Fruit fly (Drosophila melanogaster): ENCODE results near the gene Osi23.

Osi23 gene

DNA sequence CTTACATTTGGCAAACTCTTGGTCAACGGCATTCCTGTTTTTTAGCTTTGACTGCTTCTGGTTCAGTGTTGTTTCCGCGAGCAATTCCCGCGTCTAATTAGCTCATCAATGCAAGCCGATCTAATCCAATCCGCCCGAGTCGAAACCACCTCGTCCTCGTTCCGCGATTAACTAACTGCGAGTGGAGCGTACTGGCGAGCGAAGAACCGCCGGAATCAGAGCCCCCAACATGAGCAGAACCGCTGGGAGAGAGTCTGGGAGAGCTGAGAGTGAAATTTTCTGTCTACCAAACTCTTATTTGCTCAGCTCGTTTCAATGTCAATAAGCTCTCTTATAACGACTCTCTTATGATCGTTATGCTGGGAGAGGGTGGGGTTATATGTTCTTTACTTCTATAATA, 5.4 kb upstream of the Osi23 start (continued):
- TF ChIP-seq Hr51 (GFP tag; optimal IDR thresholded peaks at IDR 0.05), result peak in 1 of 2 experiments; percentile 76
- TF ChIP-seq CG11696 (GFP tag; IDR thresholded peaks at IDR 0.05), result peak; percentile 82
- TF ChIP-seq pfk (GFP tag; optimal IDR thresholded peaks at IDR 0.05), result peak; percentile 56
- peak; percentile 78 for TF ChIP-seq gsb-n (tag; optimal IDR thresholded peaks at IDR 0.05)
- peak; percentile 31 for TF ChIP-seq CG13287 (GFP tag; IDR thresholded peaks at IDR 0.05; ENCODE audit: partially characterized antibody)
- no peak for TF ChIP-seq tll (GFP tag; optimal IDR thresholded peaks at IDR 0.05)
- no peak for TF ChIP-seq Scr (GFP tag; IDR thresholded peaks at IDR 0.05; ENCODE audit: partially characterized antibody)
- TF ChIP-seq CG31365 (tag; optimal IDR thresholded peaks at IDR 0.05), result peak; percentile 61
- TF ChIP-seq NK7.1 (GFP tag; optimal IDR thresholded peaks at IDR 0.05), result no peak
- peak; percentile 11 for TF ChIP-seq grau (tag; optimal IDR thresholded peaks at IDR 0.05)
- TF ChIP-seq CG13296 (GFP tag; optimal IDR thresholded peaks at IDR 0.05), result peak; percentile 79
- peak; percentile 67 for TF ChIP-seq Deaf1 (tag; optimal IDR thresholded peaks at IDR 0.05)
- TF ChIP-seq lbe (GFP tag; optimal IDR thresholded peaks at IDR 0.05), result peak; percentile 94
- peak; percentile 75 for TF ChIP-seq CG6765 (GFP tag; optimal IDR thresholded peaks at IDR 0.05)
- peak; percentile 83 for TF ChIP-seq CG6854 (GFP tag; optimal IDR thresholded peaks at IDR 0.05)
- 0 out of 3 replicates have a peak, but pooled peaks have one; percentile 26 for TF ChIP-seq otp (GFP tag; IDR thresholded peaks at IDR 0.05)
- TF ChIP-seq Gug (GFP tag; IDR thresholded peaks at IDR 0.05), result peak; percentile 21; the same call in 1 of the 4 replicates
- TF ChIP-seq CG2712 (tag; optimal IDR thresholded peaks at IDR 0.05), result peak; percentile 35
- TF ChIP-seq Dad (GFP tag; optimal IDR thresholded peaks at IDR 0.05), result peak; percentile 54
- TF ChIP-seq Bdp1 (GFP tag; optimal IDR thresholded peaks at IDR 0.05), result peak; percentile 81
- TF ChIP-seq CG15011 (GFP tag; optimal IDR thresholded peaks at IDR 0.05), result peak; percentile 73
- TF ChIP-seq CG1792 (GFP tag; optimal IDR thresholded peaks at IDR 0.05), result peak; percentile 90
- TF ChIP-seq CG18011 (GFP tag; optimal IDR thresholded peaks at IDR 0.05), result peak; percentile 65
- TF ChIP-seq NC2β (GFP tag; optimal IDR thresholded peaks at IDR 0.05), result peak; percentile 84
- peak; percentile 45; the same call in 1 of the 3 replicates for TF ChIP-seq dysf (GFP tag; IDR thresholded peaks at IDR 0.05)
- peak; percentile 76 for TF ChIP-seq NC2α (GFP tag; optimal IDR thresholded peaks at IDR 0.05)
- TF ChIP-seq D19A (tag; optimal IDR thresholded peaks at IDR 0.05), result no peak
- TF ChIP-seq phol (tag; optimal IDR thresholded peaks at IDR 0.05), result no peak
- TF ChIP-seq CG15073 (GFP tag; optimal IDR thresholded peaks at IDR 0.05), result no peak
- peak; percentile 47 for TF ChIP-seq NfI (GFP tag; optimal IDR thresholded peaks at IDR 0.05)
- TF ChIP-seq Camta (GFP tag; optimal IDR thresholded peaks at IDR 0.05), result peak; percentile 78
- TF ChIP-seq Asciz (GFP tag; optimal IDR thresholded peaks at IDR 0.05), result peak; percentile 92
- peak; percentile 62; the same call in 2 of the 3 replicates for TF ChIP-seq Mrtf (GFP tag; IDR thresholded peaks at IDR 0.05)
- no peak for TF ChIP-seq eve (GFP tag; optimal IDR thresholded peaks at IDR 0.05)
- no peak for TF ChIP-seq corto (GFP tag; optimal IDR thresholded peaks at IDR 0.05)
- no peak for TF ChIP-seq CG17829 (tag; optimal IDR thresholded peaks at IDR 0.05)
- peak; percentile 67 to 81 for TF ChIP-seq Pdp1 (GFP tag; optimal IDR thresholded peaks at IDR 0.05)
- peak; percentile 86 for TF ChIP-seq CG12236 (GFP tag; optimal IDR thresholded peaks at IDR 0.05)
- TF ChIP-seq odd (GFP tag; optimal IDR thresholded peaks at IDR 0.05), result peak; percentile 73
- peak; percentile 29 for TF ChIP-seq CG7839 (tag; optimal IDR thresholded peaks at IDR 0.05)
- TF ChIP-seq CG12219 (GFP tag; optimal IDR thresholded peaks at IDR 0.05), result peak; percentile 50
- no peak for TF ChIP-seq Eip74EF (GFP tag; optimal IDR thresholded peaks at IDR 0.05)
- peak; percentile 81 for TF ChIP-seq CG8089 (GFP tag; optimal IDR thresholded peaks at IDR 0.05)
- peak; percentile 90 for TF ChIP-seq BtbVII (GFP tag; optimal IDR thresholded peaks at IDR 0.05)
- TF ChIP-seq org-1 (GFP tag; optimal IDR thresholded peaks at IDR 0.05), result peak; percentile 65
- peak; percentile 47; the same call in 1 of the 3 replicates for TF ChIP-seq CG7357 (GFP tag; IDR thresholded peaks at IDR 0.05)
- TF ChIP-seq Oaz (GFP tag; IDR thresholded peaks at IDR 0.05), result no peak
- peak; percentile 53 for TF ChIP-seq Hsf (GFP tag; optimal IDR thresholded peaks at IDR 0.05)
- TF ChIP-seq CG14441 (GFP tag; IDR thresholded peaks at IDR 0.05), result peak; percentile 53; the same call in 1 of the 2 replicates
- peak; percentile 96 for TF ChIP-seq Awh (GFP tag; IDR thresholded peaks at IDR 0.05)

All from whole organism, embryonic.